Fruit fly (Drosophila melanogaster) Kc167 (cell line): Measurements from ENCODE around the gene CG4537.

ENCODE experiments used
- Myc ChIP-seq: fragments of >200 bp; optimal IDR thresholded peaks from 2 replicates; lab custom pipeline; 2017; ENCODE audit warnings: missing external identifiers
- Sin3A ChIP-seq: fragments of >200 bp; optimal IDR thresholded peaks from 2 replicates; lab custom pipeline; 2018; ENCODE audit warnings: missing external identifiers
- h ChIP-seq: fragments of >200 bp; optimal IDR thresholded peaks from 3 replicates; lab custom pipeline; 2018; ENCODE audit warnings: missing external identifiers
- insv ChIP-seq: fragments of >200 bp; optimal IDR thresholded peaks from 3 replicates; lab custom pipeline; 2018; ENCODE audit warnings: missing external identifiers
- psq ChIP-seq: fragments of >200 bp; optimal IDR thresholded peaks from 2 replicates; lab custom pipeline; 2017; ENCODE audit warnings: missing external identifiers
- ttk ChIP-seq: sonication (Bioruptor generic); optimal IDR thresholded peaks from 2 replicates; lab custom pipeline; 2017; ENCODE audit warnings: missing external identifiers

dm6 chr2L:9912570-9913260, 22.0 kb downstream of the CG4537 start, which contains the start of the genes Etl1 and Srp54:
- TF ChIP-seq psq (lab: Kevin White, UChicago) (no peak), ttk (lab: Kevin White, UChicago) (no peak), insv (lab: Kevin White, UChicago) (no peak), h (lab: Kevin White, UChicago) (no peak), Myc (lab: Kevin White, UChicago) (no peak), Sin3A (lab: Kevin White, UChicago) (no peak)
